Worm (Caenorhabditis elegans) whole organism, L4/young adult: ENCODE results near the gene col-75.

Experiments used
- W03F9.2 ChIP-seq: fragments of 150-350 bp; optimal IDR thresholded peaks from 2 replicates; lab custom pipeline; 2014; ENCODE audit warnings: missing biosample characterization, missing genetic modification characterization
- him-1 ChIP-seq: sonication (generic microtip); optimal IDR thresholded peaks from 2 replicates; lab custom pipeline; 2016; ENCODE audit warnings: missing genotype, missing genetic modification reagents, missing genetic modification characterization, missing compliant biosample characterization

ce11 chrII:6419163-6419562, 6.9 kb upstream of the col-75 start:
- TF ChIP-seq W03F9.2 (tag; lab: Kevin White, UChicago), result no peak
- no peak for TF ChIP-seq him-1 (tag; lab: Kevin White, UChicago)
